Fruit fly (Drosophila melanogaster) whole organism, embryonic: ENCODE data around the gene CG43675.

ENCODE experiments used
- Atf-2 ChIP-seq: fragments of 200-800 bp; sonication (Bioruptor generic); optimal IDR thresholded peaks from 2 replicates; lab custom pipeline; 2016; ENCODE audit warnings: missing biosample characterization, missing genetic modification characterization
- Atf3 ChIP-seq: fragments of 200-800 bp; sonication (Bioruptor generic); optimal IDR thresholded peaks from 3 replicates; lab custom pipeline; 2016; ENCODE audit warnings: missing biosample characterization, missing genetic modification characterization
- CG10565 ChIP-seq: fragments of 200-800 bp; sonication (Bioruptor generic); optimal IDR thresholded peaks from 3 replicates; lab custom pipeline; 2016; ENCODE audit warnings: missing biosample characterization, mild to moderate bottlenecking, missing genetic modification characterization
- CG14667 ChIP-seq: fragments of 200-800 bp; sonication (Bioruptor generic); IDR thresholded peaks from 2 replicates; pipeline ENCODE4 v1.3.6; 2022; ENCODE audit warnings: missing biosample characterization, missing genetic modification characterization
- CG15269 ChIP-seq: fragments of 200-800 bp; sonication (Bioruptor generic); optimal IDR thresholded peaks from 2 replicates; lab custom pipeline; 2018; ENCODE audit warnings: missing biosample characterization, mild to moderate bottlenecking, missing genetic modification characterization, moderate library complexity
- CG16815 ChIP-seq: fragments of 200-800 bp; sonication (Bioruptor generic); optimal IDR thresholded peaks from 3 replicates; lab custom pipeline; 2017; ENCODE audit warnings: missing biosample characterization, mild to moderate bottlenecking, missing genetic modification characterization
- CG17385 ChIP-seq: fragments of 200-800 bp; sonication (Bioruptor generic); optimal IDR thresholded peaks from 3 replicates; lab custom pipeline; 2018; ENCODE audit warnings: missing biosample characterization, mild to moderate bottlenecking, missing genetic modification characterization
- CG2875 ChIP-seq: fragments of 200-800 bp; sonication (Bioruptor generic); optimal IDR thresholded peaks from 2 replicates; lab custom pipeline; 2017; ENCODE audit warnings: missing biosample characterization, mild to moderate bottlenecking, missing genetic modification characterization, missing genetic modification reagents
- CG30020 ChIP-seq: fragments of 200-800 bp; optimal IDR thresholded peaks from 2 replicates; lab custom pipeline; 2019; ENCODE audit warnings: missing biosample characterization, mild to moderate bottlenecking, missing genetic modification characterization, moderate library complexity
- CG30403 ChIP-seq: fragments of 200-800 bp; sonication (Bioruptor generic); optimal IDR thresholded peaks from 3 replicates; lab custom pipeline; 2016; ENCODE audit warnings: missing biosample characterization, missing genetic modification characterization
- CG3065 ChIP-seq: fragments of 200-800 bp; sonication (Bioruptor generic); optimal IDR thresholded peaks from 2 replicates; lab custom pipeline; 2016; ENCODE audit warnings: missing biosample characterization, missing genetic modification characterization
- CG43689 ChIP-seq: fragments of 200-800 bp; sonication (Bioruptor generic); IDR thresholded peaks from 2 replicates; pipeline ENCODE4 v1.3.6; 2022; ENCODE audit warnings: missing biosample characterization, missing genetic modification characterization
- CG4424 ChIP-seq: fragments of 200-800 bp; sonication (Bioruptor generic); optimal IDR thresholded peaks from 3 replicates; lab custom pipeline; 2016; ENCODE audit warnings: missing biosample characterization, missing genetic modification characterization
- CG4820 ChIP-seq: fragments of 200-800 bp; sonication (Bioruptor generic); optimal IDR thresholded peaks from 3 replicates; lab custom pipeline; 2016; ENCODE audit warnings: missing biosample characterization, missing genetic modification characterization
- CG6791 ChIP-seq: fragments of 200-800 bp; sonication (Bioruptor generic); IDR thresholded peaks from 3 replicates; pipeline ENCODE4 v1.3.6; 2022; ENCODE audit warnings: missing biosample characterization, missing genetic modification characterization; ENCODE audit not compliant: partially characterized antibody
- CG7987 ChIP-seq: fragments of 200-800 bp; sonication (Bioruptor generic); optimal IDR thresholded peaks from 2 replicates; lab custom pipeline; 2018; ENCODE audit warnings: missing biosample characterization, mild to moderate bottlenecking, missing genetic modification characterization, moderate library complexity
- CG8924 ChIP-seq: fragments of 200-800 bp; optimal IDR thresholded peaks from 3 replicates; lab custom pipeline; 2019; ENCODE audit warnings: missing biosample characterization, mild to moderate bottlenecking, missing genetic modification characterization, moderate library complexity
- CG9797 ChIP-seq: fragments of 200-800 bp; sonication (Bioruptor generic); optimal IDR thresholded peaks from 3 replicates; lab custom pipeline; 2018; ENCODE audit warnings: missing biosample characterization, mild to moderate bottlenecking, missing genetic modification characterization
- CG9817 ChIP-seq: fragments of 200-800 bp; sonication (Bioruptor generic); optimal IDR thresholded peaks from 2 replicates; lab custom pipeline; 2018; ENCODE audit warnings: missing biosample characterization, mild to moderate bottlenecking, missing genetic modification characterization, moderate library complexity
- CG9876 ChIP-seq: fragments of 200-800 bp; sonication (Bioruptor generic); optimal IDR thresholded peaks from 2 replicates; lab custom pipeline; 2016; ENCODE audit warnings: missing biosample characterization, missing genetic modification characterization
- Deaf1 ChIP-seq: fragments of 200-800 bp; optimal IDR thresholded peaks from 3 replicates; lab custom pipeline; 2019; ENCODE audit warnings: missing biosample characterization, mild to moderate bottlenecking, missing genetic modification characterization, moderate library complexity
- Ets97D ChIP-seq: fragments of 200-800 bp; sonication (Bioruptor generic); optimal IDR thresholded peaks from 3 replicates; lab custom pipeline; 2016; ENCODE audit warnings: missing biosample characterization, missing genetic modification characterization
- Gug ChIP-seq: fragments of 200-800 bp; sonication (Bioruptor generic); IDR thresholded peaks from 4 replicates; pipeline ENCODE4 v1.3.6; 2022; ENCODE audit warnings: missing biosample characterization, missing genetic modification characterization
- H15 ChIP-seq: fragments of 200-800 bp; sonication (Bioruptor generic); IDR thresholded peaks from 3 replicates; pipeline ENCODE4 v1.3.6; 2022; ENCODE audit warnings: missing biosample characterization, missing genetic modification characterization
- HLH54F ChIP-seq: fragments of 200-800 bp; sonication (Bioruptor generic); optimal IDR thresholded peaks from 3 replicates; lab custom pipeline; 2016; ENCODE audit warnings: missing biosample characterization, missing genetic modification characterization
- HLHmδ ChIP-seq: fragments of 200-800 bp; sonication (Bioruptor generic); optimal IDR thresholded peaks from 2 replicates; lab custom pipeline; 2018; ENCODE audit warnings: missing biosample characterization, mild to moderate bottlenecking, missing genetic modification characterization, moderate library complexity
- Max ChIP-seq: fragments of 200-800 bp; sonication (Bioruptor generic); optimal IDR thresholded peaks from 2 replicates; lab custom pipeline; 2016; ENCODE audit warnings: missing biosample characterization, mild to moderate bottlenecking, missing genetic modification characterization
- NK7.1 ChIP-seq: fragments of 200-800 bp; sonication (Bioruptor generic); optimal IDR thresholded peaks from 3 replicates; lab custom pipeline; 2016; ENCODE audit warnings: missing biosample characterization, missing genetic modification characterization
- Usf ChIP-seq: fragments of 200-800 bp; sonication (Bioruptor generic); optimal IDR thresholded peaks from 2 replicates; lab custom pipeline; 2017; ENCODE audit warnings: missing genotype, missing biosample characterization, missing genetic modification characterization
- ab ChIP-seq: fragments of 200-800 bp; sonication (Bioruptor generic); optimal IDR thresholded peaks from 2 replicates; lab custom pipeline; 2016; ENCODE audit warnings: missing biosample characterization, missing genetic modification characterization
- ap ChIP-seq: fragments of 200-800 bp; sonication (Bioruptor generic); IDR thresholded peaks from 2 replicates; pipeline ENCODE4 v1.3.6; 2022; ENCODE audit warnings: missing biosample characterization, missing genetic modification characterization
- bbx ChIP-seq: fragments of 200-800 bp; sonication (Bioruptor generic); IDR thresholded peaks from 2 replicates; pipeline ENCODE4 v1.3.6; 2022; ENCODE audit warnings: missing biosample characterization, missing genetic modification characterization; ENCODE audit not compliant: partially characterized antibody
- bigmax ChIP-seq: fragments of 200-800 bp; sonication (Bioruptor generic); optimal IDR thresholded peaks from 2 replicates; lab custom pipeline; 2018; ENCODE audit warnings: missing biosample characterization, mild to moderate bottlenecking, missing genetic modification characterization
- chinmo ChIP-seq: fragments of 200-800 bp; sonication (Bioruptor generic); IDR thresholded peaks from 4 replicates; pipeline ENCODE4 v1.3.6; 2022; ENCODE audit warnings: missing biosample characterization, missing genetic modification characterization; ENCODE audit not compliant: partially characterized antibody
- crc ChIP-seq: fragments of 200-800 bp; sonication (Bioruptor generic); optimal IDR thresholded peaks from 2 replicates; lab custom pipeline; 2016; ENCODE audit warnings: missing biosample characterization, missing genetic modification characterization
- crp ChIP-seq, 2 experiments: fragments of 200-800 bp; sonication (Bioruptor generic); optimal IDR thresholded peaks; 2 replicates in 1 of 2; 3 replicates in 1 of 2; lab custom pipeline; 2017; ENCODE audit warnings: missing biosample characterization in 2 of 2, missing genetic modification characterization in 2 of 2, mild to moderate bottlenecking in 1 of 2, moderate library complexity in 1 of 2
- dati ChIP-seq: fragments of 200-800 bp; sonication (Bioruptor generic); IDR thresholded peaks from 2 replicates; pipeline ENCODE4 v1.3.6; 2022; ENCODE audit warnings: missing biosample characterization, missing genetic modification characterization
- dmrt99B ChIP-seq: fragments of 200-800 bp; sonication (Bioruptor generic); optimal IDR thresholded peaks from 2 replicates; lab custom pipeline; 2018; ENCODE audit warnings: missing biosample characterization, mild to moderate bottlenecking, missing genetic modification characterization, moderate library complexity
- esg ChIP-seq: fragments of 200-800 bp; sonication (Bioruptor generic); conservative IDR thresholded peaks from 2 replicates; pipeline ENCODE4 v1.3.6; 2022; ENCODE audit warnings: missing biosample characterization, missing genetic modification characterization
- eve ChIP-seq, 2 experiments: fragments of >200 bp; optimal IDR thresholded peaks; 2 replicates each; lab custom pipeline; 2017; ENCODE audit warnings: missing biosample characterization in 2 of 2, missing genetic modification characterization in 2 of 2
- gcm2 ChIP-seq: fragments of 200-800 bp; sonication (Bioruptor generic); optimal IDR thresholded peaks from 2 replicates; lab custom pipeline; 2016; ENCODE audit warnings: missing biosample characterization, missing genetic modification characterization
- grn ChIP-seq: fragments of 200-800 bp; sonication (Bioruptor generic); optimal IDR thresholded peaks from 3 replicates; lab custom pipeline; 2017; ENCODE audit warnings: missing biosample characterization, missing genetic modification characterization
- gsb ChIP-seq: fragments of 200-800 bp; sonication (Bioruptor generic); IDR thresholded peaks from 2 replicates; pipeline ENCODE4 v1.3.6; 2022; ENCODE audit warnings: missing biosample characterization, missing genetic modification characterization
- hkb ChIP-seq, 2 experiments: fragments of 200-800 bp in 1 of 2; fragments of >200 bp in 1 of 2; sonication (Bioruptor generic) in 1 of 2; IDR thresholded peaks in 1 of 2; optimal IDR thresholded peaks in 1 of 2; 2 replicates each; pipeline versions ENCODE4 v1.3.6 to Lab custom; 2017 to 2022; ENCODE audit warnings: missing biosample characterization in 1 of 2, missing genetic modification characterization in 1 of 2
- lmd ChIP-seq: fragments of 200-800 bp; sonication (Bioruptor generic); IDR thresholded peaks from 2 replicates; pipeline ENCODE4 v1.3.6; 2022; ENCODE audit warnings: missing biosample characterization, missing genetic modification characterization
- pb ChIP-seq: fragments of 200-800 bp; sonication (Bioruptor generic); optimal IDR thresholded peaks from 3 replicates; lab custom pipeline; 2016; ENCODE audit warnings: missing biosample characterization, missing genetic modification characterization
- pros ChIP-seq: fragments of 200-800 bp; sonication (Bioruptor generic); optimal IDR thresholded peaks from 3 replicates; lab custom pipeline; 2019; ENCODE audit warnings: missing biosample characterization, mild to moderate bottlenecking, missing genetic modification characterization, moderate library complexity
- stc ChIP-seq: fragments of 200-800 bp; sonication (Bioruptor generic); IDR thresholded peaks from 2 replicates; pipeline ENCODE4 v1.3.6; 2022; ENCODE audit warnings: missing biosample characterization, missing genetic modification characterization
- wor ChIP-seq: fragments of 200-800 bp; sonication (Bioruptor generic); IDR thresholded peaks from 2 replicates; pipeline ENCODE4 v1.3.6; 2022; ENCODE audit warnings: missing biosample characterization, missing genetic modification characterization

Gene CG43675

dm6 chr3R:9334592-9335518, 20.4 kb upstream of the CG43675 start, which contains the start of the genes Aduk and pasi2 (continued):
- TF ChIP-seq pb (GFP tag; lab: Kevin White, UChicago) (no peak), chinmo (GFP tag; lab: Robert Waterston, UW) (0 out of 4 replicates have a peak, but pooled peaks have one; percentile 70), CG9817 (tag; lab: Kevin White, UChicago) (peak; percentile 3), ab (GFP tag; lab: Kevin White, UChicago) (no peak), bbx (GFP tag; lab: Robert Waterston, UW) (peak; percentile 75), crc (GFP tag; lab: Kevin White, UChicago) (no peak), NK7.1 (GFP tag; lab: Kevin White, UChicago) (no peak), Ets97D (GFP tag; lab: Kevin White, UChicago) (peak; percentile 35), CG9876 (no peak), CG43689 (GFP tag; lab: Robert Waterston, UW) (no peak), grn (no peak), CG14667 (GFP tag; lab: Robert Waterston, UW) (no peak), CG30403 (GFP tag; lab: Kevin White, UChicago) (no peak), Max (no peak), CG17385 (no peak), esg (GFP tag; lab: Robert Waterston, UW) (no peak), hkb (optimal IDR thresholded peaks at IDR 0.05; lab: Kevin White, UChicago) (no peak), hkb (GFP tag; IDR thresholded peaks at IDR 0.05; lab: Robert Waterston, UW) (peak; percentile 33; the same call in 1 of the 2 replicates), CG2875 (GFP tag; lab: Kevin White, UChicago) (no peak), CG15269 (tag; lab: Kevin White, UChicago) (no peak), Usf (GFP tag; lab: Kevin White, UChicago) (no peak), CG30020 (peak; percentile 23), CG8924 (tag; lab: Kevin White, UChicago) (peak; percentile 13), wor (no peak), bigmax (GFP tag; lab: Kevin White, UChicago) (no peak), pros (GFP tag; lab: Kevin White, UChicago) (no peak), stc (GFP tag; lab: Robert Waterston, UW) (no peak), Atf3 (GFP tag; lab: Kevin White, UChicago) (no peak), CG10565 (no peak), HLH54F (GFP tag; lab: Kevin White, UChicago) (peak; percentile 25), HLHmδ (no peak), gcm2 (GFP tag; lab: Kevin White, UChicago) (no peak), Gug (GFP tag; lab: Robert Waterston, UW) (no peak), Deaf1 (no peak), dmrt99B (no peak), ap (GFP tag; lab: Robert Waterston, UW) (no peak), CG7987 (GFP tag; lab: Kevin White, UChicago) (no peak), gsb (GFP tag; lab: Robert Waterston, UW) (no peak), CG4424 (no peak), CG16815 (GFP tag; lab: Kevin White, UChicago) (no peak), CG3065 (GFP tag; lab: Kevin White, UChicago) (no peak), CG9797 (GFP tag; lab: Kevin White, UChicago) (peak; percentile 3), CG4820 (GFP tag; lab: Kevin White, UChicago) (no peak), crp (GFP tag; optimal IDR thresholded peaks at IDR 0.05; lab: Kevin White, UChicago) (peak; percentile 74 to 97), Atf-2 (GFP tag; lab: Kevin White, UChicago) (no peak), dati (GFP tag; lab: Robert Waterston, UW) (no peak), eve (GFP tag; optimal IDR thresholded peaks at IDR 0.05; lab: Kevin White, UChicago) (peak in 1 of 2 experiments; percentile 53), H15 (no peak), CG6791 (GFP tag; lab: Robert Waterston, UW) (peak; percentile 71), lmd (GFP tag; lab: Robert Waterston, UW) (no peak)
